Fruit fly (Drosophila melanogaster): Measurements from ENCODE around the gene ND-B8.

Gene ND-B8

DNA sequence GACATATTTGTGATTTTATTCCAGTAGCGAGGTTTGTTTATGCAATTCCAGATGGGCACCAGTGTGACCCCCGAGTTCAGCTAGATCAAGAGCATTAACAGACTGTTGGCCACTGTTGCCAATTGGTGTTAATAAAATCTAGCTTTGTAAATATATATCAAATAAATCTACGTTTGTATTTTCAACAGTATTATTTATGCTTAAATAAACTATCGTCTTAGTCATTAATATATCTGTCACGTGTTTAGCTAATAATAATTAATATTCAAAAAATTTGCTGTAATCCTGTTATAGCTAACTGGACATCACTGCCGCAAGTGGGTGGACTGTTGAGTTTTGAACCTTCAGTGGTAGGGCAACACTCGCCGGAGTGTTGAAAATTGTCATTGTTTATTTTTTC lies 5.1 kb downstream of the ND-B8 start, which contains the start of the genes mRpL27 and CG15435 (continued):
- TF ChIP-seq CG43689 (GFP tag; IDR thresholded peaks at IDR 0.05): no peak
- no peak for TF ChIP-seq CG12071 (GFP tag; optimal IDR thresholded peaks at IDR 0.05)
- TF ChIP-seq Doc2 (GFP tag; IDR thresholded peaks at IDR 0.05): no peak
- TF ChIP-seq kah (GFP tag; optimal IDR thresholded peaks at IDR 0.05): peak; percentile 48
- TF ChIP-seq CG3726 (GFP tag; IDR thresholded peaks at IDR 0.05): no peak
- TF ChIP-seq H2.0 (GFP tag; IDR thresholded peaks at IDR 0.05): no peak
- no peak for TF ChIP-seq sc (optimal IDR thresholded peaks at IDR 0.05)
- peak; percentile 7 for TF ChIP-seq sc (GFP tag; optimal IDR thresholded peaks at IDR 0.05)
- TF ChIP-seq HmgZ (tag; optimal IDR thresholded peaks at IDR 0.05): peak; percentile 81
- TF ChIP-seq Hmr (GFP tag; optimal IDR thresholded peaks at IDR 0.05): peak; percentile 44
- TF ChIP-seq CG2116 (GFP tag; optimal IDR thresholded peaks at IDR 0.05): peak; percentile 41
- TF ChIP-seq Meics (GFP tag; optimal IDR thresholded peaks at IDR 0.05): no peak
- peak; percentile 12 for TF ChIP-seq CG10543 (GFP tag; optimal IDR thresholded peaks at IDR 0.05)
- no peak for TF ChIP-seq chinmo (GFP tag; IDR thresholded peaks at IDR 0.05; ENCODE audit: partially characterized antibody)
- peak; percentile 21 for TF ChIP-seq Oli (tag; optimal IDR thresholded peaks at IDR 0.05)
- TF ChIP-seq CG10267 (tag; optimal IDR thresholded peaks at IDR 0.05): peak; percentile 82
- TF ChIP-seq CG17568 (GFP tag; optimal IDR thresholded peaks at IDR 0.05): no peak
- peak; percentile 17 for TF ChIP-seq nom (GFP tag; optimal IDR thresholded peaks at IDR 0.05)
- peak; percentile 50 for TF ChIP-seq CG3281 (GFP tag; optimal IDR thresholded peaks at IDR 0.05)
- TF ChIP-seq CG7928 (GFP tag; optimal IDR thresholded peaks at IDR 0.05): no peak
- no peak for TF ChIP-seq MTF-1 (GFP tag; optimal IDR thresholded peaks at IDR 0.05; ENCODE audit: borderline replicate concordance)
- TF ChIP-seq CG17361 (GFP tag; IDR thresholded peaks at IDR 0.05): peak; percentile 59; the same call in 1 of the 3 replicates
- peak; percentile 25; the same call in 1 of the 3 replicates for TF ChIP-seq CG14860 (GFP tag; IDR thresholded peaks at IDR 0.05; ENCODE audit: partially characterized antibody)
- TF ChIP-seq Opbp (GFP tag; IDR thresholded peaks at IDR 0.05; ENCODE audit: partially characterized antibody): 0 out of 3 replicates have a peak, but pooled peaks have one; percentile 15
- peak; percentile 49 for TF ChIP-seq lilli (GFP tag; optimal IDR thresholded peaks at IDR 0.05)
- 0 out of 3 replicates have a peak, but pooled peaks have one; percentile 23 for TF ChIP-seq CG7357 (GFP tag; IDR thresholded peaks at IDR 0.05)
- no peak for TF ChIP-seq schlank (tag; optimal IDR thresholded peaks at IDR 0.05)
- peak; percentile 10 for TF ChIP-seq Abd-B (GFP tag; optimal IDR thresholded peaks at IDR 0.05)
- TF ChIP-seq sens (GFP tag): peak; percentile 67
- TF ChIP-seq CG8924 (tag; optimal IDR thresholded peaks at IDR 0.05): peak; percentile 56
- no peak for TF ChIP-seq maf-S (GFP tag; optimal IDR thresholded peaks at IDR 0.05)
- TF ChIP-seq Spps (tag; optimal IDR thresholded peaks at IDR 0.05): no peak
- peak; percentile 15 for TF ChIP-seq CG9727 (GFP tag; optimal IDR thresholded peaks at IDR 0.05)
- TF ChIP-seq CG9817 (tag; optimal IDR thresholded peaks at IDR 0.05): peak; percentile 38
- peak; percentile 67 for TF ChIP-seq CG3847 (GFP tag; IDR thresholded peaks at IDR 0.05)
- peak; percentile 30 for TF ChIP-seq Dip3 (GFP tag; optimal IDR thresholded peaks at IDR 0.05)
- TF ChIP-seq dpn (GFP tag; optimal IDR thresholded peaks at IDR 0.05): peak in 1 of 2 experiments; percentile 10
- TF ChIP-seq CG8290 (GFP tag; optimal IDR thresholded peaks at IDR 0.05): peak; percentile 16
- TF ChIP-seq CG8290 (tag; optimal IDR thresholded peaks at IDR 0.05): peak in 1 of 2 experiments; percentile 36
- TF ChIP-seq sr (GFP tag; IDR thresholded peaks at IDR 0.05): 0 out of 3 replicates have a peak, but pooled peaks have one; percentile 22
- TF ChIP-seq CG18476 (GFP tag; optimal IDR thresholded peaks at IDR 0.05): peak; percentile 98
- no peak for TF ChIP-seq emc (GFP tag; optimal IDR thresholded peaks at IDR 0.05)
- no peak for TF ChIP-seq tin (GFP tag; optimal IDR thresholded peaks at IDR 0.05)
- no peak for TF ChIP-seq NFAT (GFP tag; IDR thresholded peaks at IDR 0.05)
- peak; percentile 15 for TF ChIP-seq zfh2 (GFP tag; optimal IDR thresholded peaks at IDR 0.05)
- no peak for TF ChIP-seq da (GFP tag; optimal IDR thresholded peaks at IDR 0.05)
- TF ChIP-seq Hr39 (optimal IDR thresholded peaks at IDR 0.05): no peak
- no peak for TF ChIP-seq Gsc (GFP tag; IDR thresholded peaks at IDR 0.05)
- peak; percentile 88 for TF ChIP-seq CG4854 (GFP tag; optimal IDR thresholded peaks at IDR 0.05)
- TF ChIP-seq jigr1 (GFP tag; IDR thresholded peaks at IDR 0.05): no peak
- no peak for TF ChIP-seq D19B (GFP tag; optimal IDR thresholded peaks at IDR 0.05)
- TF ChIP-seq Bgb (GFP tag; IDR thresholded peaks at IDR 0.05; ENCODE audit: partially characterized antibody): no peak
